Worm (Caenorhabditis elegans) whole organism, midembryonic: ENCODE measurements around the gene T05A7.6.

ENCODE experiments used
- T22C8.4 ChIP-seq: fragments of 200-800 bp; sonication (Bioruptor generic); IDR thresholded peaks from 2 replicates; pipeline ENCODE4 v1.3.6; 2022; ENCODE audit warnings: missing genetic modification characterization, missing compliant biosample characterization
- cog-1 ChIP-seq: sonication (generic microtip); optimal IDR thresholded peaks from 2 replicates; lab custom pipeline; 2016; ENCODE audit warnings: missing genetic modification characterization, missing compliant biosample characterization
- flt-1 ChIP-seq: fragments of 200-800 bp; sonication (Bioruptor generic); IDR thresholded peaks from 2 replicates; pipeline ENCODE4 v1.3.6; 2022; ENCODE audit warnings: missing genetic modification characterization, missing compliant biosample characterization
- klf-2 ChIP-seq: fragments of 200-800 bp; sonication (Bioruptor generic); conservative IDR thresholded peaks from 2 replicates; pipeline ENCODE4 v1.3.6; 2022; ENCODE audit warnings: missing genetic modification reagents, missing genetic modification characterization, missing compliant biosample characterization
- med-1 ChIP-seq: sonication (generic microtip); optimal IDR thresholded peaks from 2 replicates; lab custom pipeline; 2017; ENCODE audit warnings: missing genetic modification characterization, mild to moderate bottlenecking, missing compliant biosample characterization, antibody characterized with exemption, missing genetic modification reagents; ENCODE audit not compliant: insufficient read depth
- ref-1 ChIP-seq: fragments of 200-800 bp; sonication (Bioruptor generic); conservative IDR thresholded peaks from 2 replicates; pipeline ENCODE4 v1.3.6; 2022; ENCODE audit warnings: missing genetic modification reagents, missing genetic modification characterization, missing compliant biosample characterization
- tab-1 ChIP-seq: fragments of 200-800 bp; sonication (Bioruptor generic); IDR thresholded peaks from 2 replicates; pipeline ENCODE4 v1.3.6; 2022; ENCODE audit warnings: missing genetic modification characterization, missing compliant biosample characterization
- ztf-23 ChIP-seq: fragments of 200-800 bp; sonication (Bioruptor generic); IDR thresholded peaks from 2 replicates; pipeline ENCODE4 v1.3.6; 2022; ENCODE audit warnings: missing genetic modification reagents, missing genetic modification characterization, missing compliant biosample characterization
- ztf-29 ChIP-seq: fragments of 200-800 bp; sonication (Bioruptor generic); IDR thresholded peaks from 2 replicates; pipeline ENCODE4 v1.3.6; 2022; ENCODE audit warnings: missing genetic modification reagents, missing genetic modification characterization, missing compliant biosample characterization

Gene T05A7.6

DNA sequence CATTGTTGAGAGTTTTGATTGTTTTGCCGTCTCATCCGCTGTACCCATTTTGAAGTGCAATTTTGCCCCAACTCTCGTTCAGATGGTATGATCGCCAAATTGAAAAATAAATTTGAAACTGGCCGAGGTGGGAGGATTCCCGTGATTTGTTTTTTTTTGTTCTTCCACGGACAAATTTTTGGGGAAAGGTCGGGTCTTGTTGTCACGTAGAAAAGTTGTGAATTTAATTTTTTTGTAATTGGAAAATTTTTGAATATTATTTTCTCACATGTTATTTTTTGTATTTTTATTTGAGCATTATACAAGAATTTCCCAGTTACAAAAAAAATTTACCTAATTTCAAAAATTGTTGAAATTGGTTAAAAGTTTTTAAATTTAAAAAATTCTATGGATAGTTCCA is at the start of gene T05A7.6:
Gene T05A7.6, minus strand, starts transcription at position 101 of the 400 bp plus-strand sequence.
- no peak for TF ChIP-seq med-1 (GFP tag; lab: Kevin White, UChicago)

DNA sequence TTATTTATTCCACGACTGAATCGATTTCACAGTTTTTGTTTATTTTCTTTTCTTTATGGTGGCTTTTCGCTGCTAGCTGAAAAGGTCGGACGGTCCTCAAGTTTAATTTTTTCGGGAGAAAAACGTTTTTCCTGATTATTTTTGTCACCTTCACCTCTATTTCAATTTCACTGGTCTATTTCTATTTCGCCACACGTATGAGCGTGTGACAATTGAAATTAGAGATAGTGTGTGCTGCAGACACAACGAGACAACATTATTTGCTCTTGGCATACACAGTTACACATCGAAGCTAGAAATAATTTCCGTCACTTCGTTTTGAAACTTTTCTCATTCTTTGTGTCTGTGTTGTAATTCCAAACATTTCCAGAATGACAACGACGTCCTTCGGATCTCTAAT is 44.1 kb upstream of the T05A7.6 start, which contains the start of gene F41C3.8:
Gene F41C3.8, plus strand, starts transcription at position 371 of the 400 bp plus-strand sequence.
- no peak for TF ChIP-seq med-1 (GFP tag; lab: Kevin White, UChicago)
- TF ChIP-seq flt-1 (GFP tag; lab: Robert Waterston, UW), result no peak
- no peak for TF ChIP-seq ref-1 (GFP tag; lab: Robert Waterston, UW)
- TF ChIP-seq cog-1 (tag; lab: Kevin White, UChicago), result no peak
- no peak for TF ChIP-seq tab-1 (GFP tag; lab: Robert Waterston, UW)
- TF ChIP-seq klf-2 (GFP tag; lab: Robert Waterston, UW), result no peak
- TF ChIP-seq T22C8.4 (GFP tag; lab: Robert Waterston, UW), result no peak
- TF ChIP-seq ztf-23, result no peak
- no peak for TF ChIP-seq ztf-29 (GFP tag; lab: Robert Waterston, UW)

DNA sequence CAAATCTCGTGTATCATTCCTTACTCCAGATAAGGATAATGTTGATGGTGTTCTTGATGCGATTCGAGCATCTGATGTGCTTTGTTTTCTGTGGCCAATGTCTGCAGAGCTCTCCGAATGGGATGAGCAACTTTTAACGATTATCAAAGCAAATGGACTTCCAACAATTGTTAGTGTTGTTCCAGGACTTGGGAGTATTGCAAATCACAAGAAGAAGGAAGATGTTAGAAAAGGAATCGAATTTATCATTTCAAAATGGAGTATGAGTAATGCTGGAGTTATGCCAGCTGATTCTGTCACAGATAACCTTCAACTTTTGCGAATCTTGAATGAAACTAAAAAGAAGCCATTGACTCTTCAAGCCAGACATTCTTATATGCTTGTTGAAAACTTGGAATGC is 39.2 kb upstream of the T05A7.6 start:
- TF ChIP-seq ztf-29 (GFP tag; lab: Robert Waterston, UW) (no peak), flt-1 (GFP tag; lab: Robert Waterston, UW) (no peak), ztf-23 (no peak), med-1 (GFP tag; lab: Kevin White, UChicago) (no peak), cog-1 (tag; lab: Kevin White, UChicago) (no peak), tab-1 (GFP tag; lab: Robert Waterston, UW) (no peak), T22C8.4 (GFP tag; lab: Robert Waterston, UW) (no peak), ref-1 (GFP tag; lab: Robert Waterston, UW) (no peak), klf-2 (GFP tag; lab: Robert Waterston, UW) (no peak)

DNA sequence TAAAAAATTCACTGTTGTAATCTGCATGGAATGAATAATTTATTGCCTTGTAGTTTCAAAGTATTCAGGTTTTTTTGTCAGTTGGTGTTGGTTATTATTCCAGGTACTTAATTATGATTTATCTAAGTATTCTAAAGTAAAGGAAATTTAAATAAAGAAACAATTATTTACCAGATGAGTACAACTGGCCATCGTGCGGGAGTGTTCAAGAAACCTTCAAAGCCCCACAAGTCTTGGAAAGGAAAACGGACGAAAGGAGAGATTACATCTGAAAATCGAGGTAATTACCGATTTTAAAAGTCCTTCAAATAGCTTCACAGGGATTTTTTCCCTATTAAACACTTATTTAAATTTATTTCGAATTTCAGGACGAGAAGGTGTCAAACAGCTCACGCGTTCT is 38.5 kb upstream of the T05A7.6 start, which contains the start of gene tag-151:
Gene tag-151, plus strand, starts transcription at position 158 of the 400 bp plus-strand sequence.
- TF ChIP-seq ref-1 (GFP tag; lab: Robert Waterston, UW), result no peak
- TF ChIP-seq ztf-29 (GFP tag; lab: Robert Waterston, UW), result no peak
- no peak for TF ChIP-seq ztf-23
- no peak for TF ChIP-seq tab-1 (GFP tag; lab: Robert Waterston, UW)
- no peak for TF ChIP-seq med-1 (GFP tag; lab: Kevin White, UChicago)
- no peak for TF ChIP-seq T22C8.4 (GFP tag; lab: Robert Waterston, UW)
- TF ChIP-seq cog-1 (tag; lab: Kevin White, UChicago), result no peak
- no peak for TF ChIP-seq klf-2 (GFP tag; lab: Robert Waterston, UW)

DNA sequence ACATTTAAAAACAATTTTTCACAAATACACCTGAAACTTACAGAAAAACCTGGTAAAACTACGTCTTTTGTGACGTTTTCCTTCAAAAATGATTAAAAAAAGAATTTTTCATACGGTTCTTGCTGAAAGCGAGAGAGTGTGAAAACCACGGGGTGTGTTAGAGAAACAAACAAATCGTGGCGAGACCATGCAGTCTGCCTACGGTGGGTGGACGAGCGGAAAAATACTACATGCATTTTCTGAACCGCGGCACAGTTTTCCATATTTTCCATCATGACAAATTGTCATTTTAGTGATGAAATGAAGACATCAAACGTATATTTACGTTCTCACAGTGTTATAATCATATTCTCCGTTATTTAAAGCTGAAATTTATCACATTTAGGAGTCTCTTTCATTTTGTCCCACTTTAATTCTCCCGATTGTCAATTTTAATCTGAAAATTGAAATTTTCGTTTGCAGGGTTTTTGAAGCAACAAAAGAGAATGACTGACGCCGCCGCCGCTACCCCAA is 34.8 kb upstream of the T05A7.6 start, which contains the start of the genes F10G7.9 and tsn-1:
Gene F10G7.9, minus strand, starts transcription at position 127 of the 513 bp plus-strand sequence.
Gene tsn-1, plus strand, starts transcription at position 463 of the 513 bp plus-strand sequence.
- no peak for TF ChIP-seq flt-1 (GFP tag; lab: Robert Waterston, UW)

DNA sequence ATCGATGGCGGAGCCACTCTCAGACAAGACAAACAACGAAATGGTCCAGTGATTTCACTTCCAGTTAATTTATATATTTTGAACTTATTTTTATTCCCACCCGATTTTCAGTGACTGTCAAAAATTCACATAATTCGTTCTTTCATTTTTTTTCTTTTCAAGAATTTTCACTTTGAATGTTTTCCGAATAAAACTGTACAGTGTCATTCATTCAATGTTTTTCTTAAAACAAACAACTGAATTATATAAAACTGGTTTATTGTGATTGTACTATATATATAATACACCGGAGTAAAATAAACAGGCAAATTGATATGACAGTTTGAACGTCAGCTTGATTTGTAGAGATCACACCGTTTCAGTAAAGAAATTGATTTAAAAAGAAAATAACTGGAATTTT is 31.4 kb upstream of the T05A7.6 start:
- no peak for TF ChIP-seq flt-1 (GFP tag; lab: Robert Waterston, UW)
- no peak for TF ChIP-seq ref-1 (GFP tag; lab: Robert Waterston, UW)
- TF ChIP-seq med-1 (GFP tag; lab: Kevin White, UChicago), result no peak
- no peak for TF ChIP-seq tab-1 (GFP tag; lab: Robert Waterston, UW)
- TF ChIP-seq klf-2 (GFP tag; lab: Robert Waterston, UW), result no peak
- no peak for TF ChIP-seq ztf-23
- TF ChIP-seq cog-1 (tag; lab: Kevin White, UChicago), result no peak
- TF ChIP-seq ztf-29 (GFP tag; lab: Robert Waterston, UW), result no peak
- TF ChIP-seq T22C8.4 (GFP tag; lab: Robert Waterston, UW), result no peak

DNA sequence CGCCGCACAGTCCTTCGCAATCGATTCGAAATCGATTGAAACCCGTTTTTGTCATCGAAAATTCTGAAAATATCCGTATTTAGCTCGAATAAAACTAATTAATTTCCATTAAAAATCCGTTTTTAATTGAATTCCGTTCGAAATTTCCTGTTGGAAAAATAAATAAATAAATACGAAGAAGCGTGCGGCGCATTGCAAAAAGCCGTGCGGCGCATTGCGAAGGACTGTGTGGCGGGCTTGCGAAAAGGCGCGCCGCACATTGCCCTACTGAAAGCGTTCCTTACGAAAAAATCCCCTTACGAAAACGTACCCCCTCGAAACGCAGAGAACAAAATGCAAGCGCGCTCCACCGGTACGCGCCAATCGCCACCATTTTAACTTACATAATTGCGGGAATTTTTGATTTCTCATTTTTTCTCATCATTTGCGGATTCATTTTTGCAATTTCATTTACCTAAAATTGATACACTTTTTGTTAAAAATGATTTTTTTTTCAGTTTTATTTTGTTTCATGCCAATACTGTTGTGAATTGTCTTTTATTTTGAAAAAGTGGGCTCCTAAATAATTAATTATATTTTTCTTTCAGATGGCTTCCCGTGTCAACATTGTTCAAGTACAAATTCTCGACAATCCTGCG is 30.0 kb upstream of the T05A7.6 start, which contains the start of gene unc-85:
Gene unc-85, plus strand, starts transcription at position 588 of the 638 bp plus-strand sequence.
- peak; percentile 90 for TF ChIP-seq flt-1 (GFP tag; lab: Robert Waterston, UW)
- TF ChIP-seq klf-2 (GFP tag; lab: Robert Waterston, UW), result peak; percentile 71
- TF ChIP-seq med-1 (GFP tag; lab: Kevin White, UChicago), result peak; percentile 29
- peak; percentile 18; the same call in 1 of the 2 replicates for TF ChIP-seq T22C8.4 (GFP tag; lab: Robert Waterston, UW)
- peak; percentile 57; the same call in 1 of the 2 replicates for TF ChIP-seq ref-1 (GFP tag; lab: Robert Waterston, UW)
- peak; percentile 84 for TF ChIP-seq ztf-29 (GFP tag; lab: Robert Waterston, UW)
- TF ChIP-seq ztf-23, result peak; percentile 90
- TF ChIP-seq tab-1 (GFP tag; lab: Robert Waterston, UW), result peak; percentile 70; the same call in 1 of the 2 replicates
- TF ChIP-seq cog-1 (tag; lab: Kevin White, UChicago), result peak; percentile 30

DNA sequence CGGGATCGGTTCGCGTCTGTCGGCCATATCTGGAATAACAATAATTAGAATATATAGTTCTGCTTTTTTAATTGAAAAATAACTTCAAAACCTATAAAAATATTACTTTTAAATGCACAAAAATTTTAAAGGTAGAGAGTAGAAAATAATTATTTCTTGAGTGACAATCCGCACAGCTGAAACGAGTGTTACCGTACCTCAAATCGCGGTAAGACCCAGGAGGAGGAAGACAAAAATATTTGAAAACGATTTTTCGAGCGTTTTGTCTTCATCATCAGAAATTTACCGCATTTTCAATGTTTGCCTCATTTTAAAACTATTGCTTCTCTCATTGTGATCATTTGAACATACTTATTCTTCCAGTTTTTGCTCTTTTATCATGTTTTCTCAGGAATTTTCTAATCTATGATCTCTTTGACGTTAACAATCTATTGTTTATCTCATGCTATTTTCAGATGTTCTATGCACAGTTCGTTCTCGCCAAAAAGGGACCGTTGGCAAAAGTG is 26.7 kb upstream of the T05A7.6 start, which contains the start of the genes rpn-5 and scc-1:
Gene rpn-5, minus strand, starts transcription at position 162 of the 506 bp plus-strand sequence.
Gene scc-1, plus strand, starts transcription at position 456 of the 506 bp plus-strand sequence.
- TF ChIP-seq med-1 (GFP tag; lab: Kevin White, UChicago) (no peak), ref-1 (GFP tag; lab: Robert Waterston, UW) (no peak), ztf-23 (no peak), flt-1 (GFP tag; lab: Robert Waterston, UW) (no peak), T22C8.4 (GFP tag; lab: Robert Waterston, UW) (no peak), cog-1 (tag; lab: Kevin White, UChicago) (no peak), ztf-29 (GFP tag; lab: Robert Waterston, UW) (no peak), klf-2 (GFP tag; lab: Robert Waterston, UW) (no peak), tab-1 (GFP tag; lab: Robert Waterston, UW) (no peak)

DNA sequence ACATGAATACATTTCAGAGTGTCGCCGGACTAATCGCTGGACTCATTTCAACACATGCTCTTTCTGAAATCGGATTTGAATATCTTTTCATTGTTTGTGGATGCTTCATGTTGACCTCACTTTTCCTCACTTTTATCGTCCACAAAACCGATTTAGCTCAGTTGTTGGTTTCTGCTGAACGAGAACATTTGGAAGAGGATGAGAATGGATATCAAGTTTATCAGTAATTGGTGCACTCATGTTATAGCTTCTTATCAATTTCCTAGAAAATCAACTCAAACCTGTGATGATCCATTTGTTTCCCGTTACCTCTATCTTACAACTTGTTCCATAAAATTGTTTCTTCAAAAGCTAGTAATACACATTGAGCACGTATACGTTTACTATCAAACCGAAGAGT is 24.5 kb upstream of the T05A7.6 start:
- no peak for TF ChIP-seq flt-1 (GFP tag; lab: Robert Waterston, UW)
- TF ChIP-seq klf-2 (GFP tag; lab: Robert Waterston, UW), result no peak
- no peak for TF ChIP-seq med-1 (GFP tag; lab: Kevin White, UChicago)
- TF ChIP-seq ref-1 (GFP tag; lab: Robert Waterston, UW), result no peak
- TF ChIP-seq cog-1 (tag; lab: Kevin White, UChicago), result no peak
- no peak for TF ChIP-seq ztf-29 (GFP tag; lab: Robert Waterston, UW)
- TF ChIP-seq tab-1 (GFP tag; lab: Robert Waterston, UW), result no peak
- no peak for TF ChIP-seq ztf-23
- no peak for TF ChIP-seq T22C8.4 (GFP tag; lab: Robert Waterston, UW)
